Fruit fly (Drosophila melanogaster): Measurements from ENCODE around the gene RpS26.

DNA sequence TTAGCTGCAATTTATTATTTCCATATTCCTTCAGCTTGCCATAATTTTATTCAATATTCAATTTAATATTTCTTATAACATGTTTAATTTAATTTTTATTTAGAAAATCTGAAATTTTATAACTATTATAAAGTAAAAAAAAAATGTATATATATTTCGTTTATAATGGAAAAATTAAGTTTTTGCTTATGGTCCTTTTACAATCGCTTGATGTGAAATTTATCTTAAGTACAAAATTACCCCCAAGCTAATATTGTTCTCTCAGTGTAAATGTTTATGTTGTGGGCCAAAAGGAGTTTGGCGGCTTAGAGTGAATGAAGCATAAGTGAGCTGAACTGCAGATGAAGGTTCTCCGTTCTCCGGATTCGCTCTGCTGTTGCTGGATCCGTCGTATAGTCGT lies 24.9 kb upstream of the RpS26 start:
- TF ChIP-seq cic (GFP tag; optimal IDR thresholded peaks at IDR 0.05) (no peak), Mnt (GFP tag; optimal IDR thresholded peaks at IDR 0.05) (no peak), CG11617 (GFP tag; optimal IDR thresholded peaks at IDR 0.05) (no peak), Crg-1 (GFP tag; optimal IDR thresholded peaks at IDR 0.05) (no peak), CG7045 (GFP tag; optimal IDR thresholded peaks at IDR 0.05) (no peak), CG12768 (GFP tag; optimal IDR thresholded peaks at IDR 0.05) (no peak)
